Worm (Caenorhabditis elegans): ENCODE data around the gene K08D8.2.
A peak's percentile ranks its signal among the peaks of the same experiment; 100 is the strongest.

The K08D8.2 gene

ce11 chrIV:12900267-12900666, 2.6 kb upstream of the K08D8.2 start, which contains the start of gene K08D8.10:
TSS of gene K08D8.10 (plus strand) at chrIV:12900567.
- TF ChIP-seq cebp-1 (GFP tag; IDR thresholded peaks at IDR 0.05) = no peak
- TF ChIP-seq cebp-1 (tag; optimal IDR thresholded peaks at IDR 0.05) = no peak
- no peak for TF ChIP-seq F37B4.10 (GFP tag; IDR thresholded peaks at IDR 0.05)
- TF ChIP-seq pbrm-1 (GFP tag; IDR thresholded peaks at IDR 0.05) = no peak
- TF ChIP-seq rec-8 (tag; optimal IDR thresholded peaks at IDR 0.05) = no peak
- no peak for TF ChIP-seq athp-1 (tag; optimal IDR thresholded peaks at IDR 0.05)
- TF ChIP-seq C17E4.6 (GFP tag; IDR thresholded peaks at IDR 0.05) = no peak
- no peak for TF ChIP-seq egrh-3 (GFP tag; IDR thresholded peaks at IDR 0.05)
- TF ChIP-seq F49E8.2 (tag; optimal IDR thresholded peaks at IDR 0.05; ENCODE audit: insufficient read depth) = no peak
- TF ChIP-seq aptf-2 (GFP tag; conservative IDR thresholded peaks at IDR 0.05) = no peak
- TF ChIP-seq tbx-9 (tag; optimal IDR thresholded peaks at IDR 0.05; ENCODE audit: borderline replicate concordance) = no peak
- TF ChIP-seq rcor-1 (GFP tag; IDR thresholded peaks at IDR 0.05) = no peak
- TF ChIP-seq dox-1 (GFP tag; IDR thresholded peaks at IDR 0.05) = no peak

ce11 chrIV:12901602-12902001, 1.3 kb upstream of the K08D8.2 start:
- no peak for TF ChIP-seq tlf-1 (GFP tag; optimal IDR thresholded peaks at IDR 0.05)
- no peak for TF ChIP-seq akir-1 (GFP tag; optimal IDR thresholded peaks at IDR 0.05)
- peak; percentile 18 for TF ChIP-seq nhr-80 (tag; optimal IDR thresholded peaks at IDR 0.05)
- TF ChIP-seq nhr-120 (GFP tag; IDR thresholded peaks at IDR 0.05) = no peak
- TF ChIP-seq let-526 (GFP tag; IDR thresholded peaks at IDR 0.05) = no peak
- no peak for TF ChIP-seq nhr-179 (tag; optimal IDR thresholded peaks at IDR 0.05)

ce11 chrIV:12903687-12904086, 827 bp downstream of the K08D8.2 start:
- TF ChIP-seq hrde-1 (tag; optimal IDR thresholded peaks at IDR 0.05; ENCODE audit: borderline replicate concordance) = no peak
- TF ChIP-seq nhr-80 (tag; optimal IDR thresholded peaks at IDR 0.05) = peak; percentile 43
- TF ChIP-seq tbx-9 (tag; optimal IDR thresholded peaks at IDR 0.05; ENCODE audit: borderline replicate concordance) = no peak

- peak; percentile 75 for TF ChIP-seq nhr-80 (tag; optimal IDR thresholded peaks at IDR 0.05)
- no peak for TF ChIP-seq tbx-9 (tag; optimal IDR thresholded peaks at IDR 0.05; ENCODE audit: borderline replicate concordance)
Measured at ce11 chrIV:12906529-12906928, 3.7 kb downstream of the K08D8.2 start, which contains the start of gene K08D8.3. TSS of gene K08D8.3 (minus strand) at chrIV:12906659.

ce11 chrIV:12909871-12910270, 7.0 kb downstream of the K08D8.2 start, which contains the start of gene K08D8.4:
TSS of gene K08D8.4 (minus strand) at chrIV:12909998.
- TF ChIP-seq cebp-1 (GFP tag; IDR thresholded peaks at IDR 0.05) (no peak), cebp-1 (tag; optimal IDR thresholded peaks at IDR 0.05) (no peak), nhr-80 (tag; optimal IDR thresholded peaks at IDR 0.05) (peak; percentile 74), Y67H2A.10 (GFP tag; conservative IDR thresholded peaks at IDR 0.05) (no peak), nhr-179 (tag; optimal IDR thresholded peaks at IDR 0.05) (no peak), snpc-4 (GFP tag; optimal IDR thresholded peaks at IDR 0.05) (no peak), snpc-4 (tag; optimal IDR thresholded peaks at IDR 0.05) (no peak), K11D2.4 (GFP tag; IDR thresholded peaks at IDR 0.05) (no peak)

ce11 chrIV:12911990-12912389, 9.1 kb downstream of the K08D8.2 start, which contains the start of gene K08D8.5:
TSS of gene K08D8.5 (minus strand) at chrIV:12912129.
- TF ChIP-seq xnd-1 (tag; optimal IDR thresholded peaks at IDR 0.05) (no peak), mes-4 (tag; optimal IDR thresholded peaks at IDR 0.05) (no peak), nhr-80 (tag; optimal IDR thresholded peaks at IDR 0.05) (peak; percentile 33), dpff-1 (tag; optimal IDR thresholded peaks at IDR 0.05) (no peak), ceh-40 (GFP tag; IDR thresholded peaks at IDR 0.05) (no peak)

Measured in whole organism, young adult.